Fruit fly (Drosophila melanogaster): ENCODE results near the gene Ras64B.

Ras64B gene

DNA sequence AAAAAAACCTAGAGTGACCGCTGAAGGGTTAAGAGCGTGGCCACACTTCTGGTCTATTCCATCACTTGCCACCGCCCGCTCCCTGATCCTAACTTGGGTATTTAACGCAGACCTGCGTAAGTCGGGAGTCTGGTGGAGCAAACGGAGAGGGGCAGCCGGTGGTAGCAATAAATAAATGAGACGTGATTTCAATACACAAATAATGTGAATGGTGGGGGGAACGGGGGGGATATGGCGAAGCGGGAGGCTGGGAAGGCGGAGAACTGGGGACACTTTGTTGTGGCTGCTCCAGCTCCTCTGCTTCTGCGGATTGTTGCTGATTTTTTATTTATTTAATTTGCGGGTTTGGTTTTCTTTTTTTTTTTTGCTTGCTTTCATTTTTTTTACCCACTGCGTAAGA is 19.0 kb downstream of the Ras64B start:
- TF ChIP-seq dac (GFP tag; optimal IDR thresholded peaks at IDR 0.05) (no peak), topi (GFP tag; optimal IDR thresholded peaks at IDR 0.05) (no peak), dsx (GFP tag; optimal IDR thresholded peaks at IDR 0.05; ENCODE audit: poor library complexity, severe bottlenecking) (peak; percentile 52)

dm6 chr3L:4158361-4158760 is 19.5 kb downstream of the Ras64B start:
- TF ChIP-seq CG10631 (GFP tag; optimal IDR thresholded peaks at IDR 0.05) (peak; percentile 67), Hr4 (GFP tag; optimal IDR thresholded peaks at IDR 0.05) (peak; percentile 29), Ets96B (tag; optimal IDR thresholded peaks at IDR 0.05) (peak; percentile 78), Eip78C (GFP tag) (peak; percentile 91), Blimp-1 (GFP tag; optimal IDR thresholded peaks at IDR 0.05) (no peak), Ets21C (GFP tag; optimal IDR thresholded peaks at IDR 0.05) (peak; percentile 1), Smox (GFP tag; optimal IDR thresholded peaks at IDR 0.05) (peak; percentile 48), CG11902 (GFP tag; optimal IDR thresholded peaks at IDR 0.05) (peak; percentile 38), CG15336 (GFP tag; IDR thresholded peaks at IDR 0.05) (no peak; the same call in 1 of the 2 replicates), svp (GFP tag) (peak; percentile 78), fkh (GFP tag; optimal IDR thresholded peaks at IDR 0.05) (no peak), Hr38 (GFP tag; optimal IDR thresholded peaks at IDR 0.05) (no peak), achi (GFP tag; optimal IDR thresholded peaks at IDR 0.05) (peak; percentile 67), net (GFP tag; optimal IDR thresholded peaks at IDR 0.05) (peak; percentile 36), cyc (GFP tag; optimal IDR thresholded peaks at IDR 0.05) (peak; percentile 63), dsx (GFP tag; optimal IDR thresholded peaks at IDR 0.05; ENCODE audit: poor library complexity, severe bottlenecking) (peak; percentile 63), Gug (GFP tag; IDR thresholded peaks at IDR 0.05) (0 out of 2 replicates have a peak, but pooled peaks have one; percentile 35), CG3032 (tag; optimal IDR thresholded peaks at IDR 0.05) (peak; percentile 75), spab (GFP tag; optimal IDR thresholded peaks at IDR 0.05) (peak; percentile 72), topi (GFP tag; optimal IDR thresholded peaks at IDR 0.05) (peak; percentile 70), fd85E (GFP tag; optimal IDR thresholded peaks at IDR 0.05) (peak; percentile 18), CG10669 (GFP tag; optimal IDR thresholded peaks at IDR 0.05) (peak; percentile 67), CG31627 (GFP tag; optimal IDR thresholded peaks at IDR 0.05) (peak; percentile 28), Eip93F (GFP tag; optimal IDR thresholded peaks at IDR 0.05) (no peak), CG8119 (GFP tag; IDR thresholded peaks at IDR 0.05) (0 out of 3 replicates have a peak, but pooled peaks have one; percentile 34), CG6792 (GFP tag; optimal IDR thresholded peaks at IDR 0.05) (peak; percentile 48), vri (GFP tag; optimal IDR thresholded peaks at IDR 0.05) (peak; percentile 36), CG3919 (GFP tag; optimal IDR thresholded peaks at IDR 0.05) (peak; percentile 73), esn (GFP tag; optimal IDR thresholded peaks at IDR 0.05) (peak; percentile 66), acj6 (GFP tag; optimal IDR thresholded peaks at IDR 0.05) (peak; percentile 67), CG9139 (GFP tag; optimal IDR thresholded peaks at IDR 0.05) (peak; percentile 52), Lpt (GFP tag; optimal IDR thresholded peaks at IDR 0.05) (peak; percentile 14), CG6276 (GFP tag; optimal IDR thresholded peaks at IDR 0.05) (no peak), CG8632 (GFP tag; optimal IDR thresholded peaks at IDR 0.05) (peak; percentile 60), CG34406 (GFP tag; optimal IDR thresholded peaks at IDR 0.05) (peak; percentile 67), CG11762 (GFP tag; optimal IDR thresholded peaks at IDR 0.05; ENCODE audit: insufficient read depth) (peak; percentile 44), CG1621 (tag; optimal IDR thresholded peaks at IDR 0.05) (peak; percentile 68), eg (GFP tag; IDR thresholded peaks at IDR 0.05) (peak; percentile 40; the same call in 2 of the 3 replicates), Sox102F (GFP tag; optimal IDR thresholded peaks at IDR 0.05) (peak; percentile 50), Sox14 (GFP tag; optimal IDR thresholded peaks at IDR 0.05) (peak; percentile 51), CG6854 (GFP tag; optimal IDR thresholded peaks at IDR 0.05) (peak; percentile 28), Eip75B (GFP tag; optimal IDR thresholded peaks at IDR 0.05) (peak; percentile 61), CG8319 (GFP tag; optimal IDR thresholded peaks at IDR 0.05) (peak; percentile 19), ss (GFP tag; optimal IDR thresholded peaks at IDR 0.05) (peak; percentile 62 to 68), Hr39 (GFP tag; optimal IDR thresholded peaks at IDR 0.05) (peak; percentile 54), CG7368 (GFP tag; optimal IDR thresholded peaks at IDR 0.05) (peak; percentile 45), CG11294 (GFP tag; IDR thresholded peaks at IDR 0.05) (no peak), lz (GFP tag; optimal IDR thresholded peaks at IDR 0.05) (peak; percentile 57), CG4318 (GFP tag; optimal IDR thresholded peaks at IDR 0.05) (peak; percentile 41)

Measured in whole organism, prepupa.